Worm (Caenorhabditis elegans) whole organism, L3 larva: ENCODE data around the gene Y41G9A.5.

ENCODE experiments used
- ceh-82 ChIP-seq: fragments of 150-350 bp; optimal IDR thresholded peaks from 2 replicates; lab custom pipeline; 2014; ENCODE audit warnings: missing biosample characterization, missing genetic modification characterization
- elt-1 ChIP-seq: fragments of 150-350 bp; optimal IDR thresholded peaks from 2 replicates; lab custom pipeline; 2014; ENCODE audit warnings: missing biosample characterization, missing genetic modification characterization
- fkh-10 ChIP-seq: sonication (generic microtip); optimal IDR thresholded peaks from 2 replicates; lab custom pipeline; 2017; ENCODE audit warnings: missing biosample characterization, missing genetic modification reagents, missing genetic modification characterization
- mdl-1 ChIP-seq: fragments of 150-350 bp; optimal IDR thresholded peaks from 2 replicates; lab custom pipeline; 2014; ENCODE audit warnings: missing biosample characterization, missing genetic modification characterization
- nfya-1 ChIP-seq: sonication (generic microtip); optimal IDR thresholded peaks from 2 replicates; lab custom pipeline; 2017; ENCODE audit warnings: missing genetic modification characterization, mild to moderate bottlenecking, missing compliant biosample characterization, antibody characterized with exemption, moderate library complexity; ENCODE audit not compliant: insufficient read depth
- nhr-28 ChIP-seq: fragments of 150-350 bp; optimal IDR thresholded peaks from 2 replicates; lab custom pipeline; 2014; ENCODE audit warnings: missing biosample characterization, missing genetic modification characterization
- ztf-11 ChIP-seq: fragments of 150-350 bp; optimal IDR thresholded peaks from 2 replicates; lab custom pipeline; 2014; ENCODE audit warnings: missing biosample characterization, missing genetic modification characterization

DNA sequence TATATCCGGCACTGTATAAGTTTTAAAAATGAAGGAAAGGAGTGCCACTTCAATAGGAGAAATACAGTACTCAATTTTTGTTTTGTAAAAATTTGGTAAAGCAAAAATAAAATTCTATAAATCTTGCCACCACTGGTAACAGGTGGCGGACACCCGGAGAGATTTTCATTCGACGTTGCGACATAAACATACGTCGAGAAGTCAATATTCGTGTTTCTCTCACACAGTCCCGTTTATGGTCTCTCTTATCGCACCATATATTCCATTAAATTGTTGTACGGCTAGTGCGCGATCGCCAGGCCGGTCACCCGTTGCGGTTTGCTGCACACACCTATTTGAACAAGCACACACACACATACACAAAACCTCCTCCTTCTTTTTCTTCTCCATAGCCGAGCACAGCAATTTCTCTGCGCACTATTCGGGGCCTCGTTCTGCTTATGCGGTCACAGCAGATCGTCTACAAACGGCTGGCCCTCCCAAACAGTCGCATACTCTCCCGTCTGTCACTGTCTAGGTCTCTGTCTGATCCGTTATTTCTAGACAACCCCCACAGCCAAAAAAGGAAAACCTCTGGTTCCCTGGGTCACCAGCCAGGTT lies 45.5 kb upstream of the Y41G9A.5 start:
- no peak for TF ChIP-seq fkh-10 (GFP tag; lab: Kevin White, UChicago)
- no peak for TF ChIP-seq nhr-28
- no peak for TF ChIP-seq mdl-1
- no peak for TF ChIP-seq elt-1 (tag; lab: Kevin White, UChicago)
- TF ChIP-seq ceh-82 (tag; lab: Kevin White, UChicago): no peak
- TF ChIP-seq ztf-11: no peak
- no peak for TF ChIP-seq nfya-1 (tag; lab: Kevin White, UChicago)
